Worm (Caenorhabditis elegans) whole organism, young adult: ENCODE results near the gene F01G10.5.

ENCODE experiments used
- F33H1.4 ChIP-seq: fragments of 200-800 bp; sonication (Bioruptor generic); IDR thresholded peaks from 2 replicates; pipeline ENCODE4 v1.3.6; 2022; ENCODE audit warnings: missing genetic modification reagents, missing genetic modification characterization, missing compliant biosample characterization
- T26A5.8 ChIP-seq: sonication (generic microtip); optimal IDR thresholded peaks from 2 replicates; lab custom pipeline; 2016; ENCODE audit warnings: missing genetic modification characterization, missing compliant biosample characterization
- Y53F4B.3 ChIP-seq: fragments of 200-800 bp; sonication (Bioruptor generic); IDR thresholded peaks from 2 replicates; pipeline ENCODE4 v1.3.6; 2022; ENCODE audit warnings: missing genetic modification reagents, missing genetic modification characterization, missing compliant biosample characterization
- Y56A3A.18 ChIP-seq: fragments of 200-800 bp; sonication (Bioruptor generic); IDR thresholded peaks from 2 replicates; pipeline ENCODE4 v1.3.6; 2022; ENCODE audit warnings: missing genetic modification reagents, missing genetic modification characterization, missing compliant biosample characterization
- Y79H2A.3 ChIP-seq: fragments of 200-800 bp; sonication (Bioruptor generic); conservative IDR thresholded peaks from 2 replicates; pipeline ENCODE4 v1.3.6; 2022; ENCODE audit warnings: missing genetic modification reagents, missing genetic modification characterization, missing compliant biosample characterization
- akir-1 ChIP-seq: fragments of 200-800 bp; sonication (Bioruptor generic); optimal IDR thresholded peaks from 2 replicates; lab custom pipeline; 2018; ENCODE audit warnings: mild to moderate bottlenecking, missing genetic modification characterization, moderate library complexity, missing compliant biosample characterization
- ama-1 ChIP-seq, 3 experiments: fragments of 150-350 bp in 1 of 3; sonication (generic microtip) in 2 of 3; optimal IDR thresholded peaks; 2 replicates each; lab custom pipeline; 2014 to 2018; ENCODE audit warnings: missing biosample characterization in 2 of 3, missing genetic modification characterization in 2 of 3, missing genetic modification reagents in 2 of 3
- bed-1 ChIP-seq: fragments of 200-800 bp; sonication (Bioruptor generic); IDR thresholded peaks from 2 replicates; pipeline ENCODE4 v1.3.6; 2022; ENCODE audit warnings: missing genetic modification reagents, missing genetic modification characterization, missing compliant biosample characterization
- bed-2 ChIP-seq: fragments of 200-800 bp; sonication (Bioruptor generic); IDR thresholded peaks from 2 replicates; pipeline ENCODE4 v1.3.6; 2022; ENCODE audit warnings: missing genetic modification reagents, missing genetic modification characterization, missing compliant biosample characterization
- cebp-1 ChIP-seq, 2 experiments: fragments of 200-800 bp in 1 of 2; sonication (Bioruptor generic) in 1 of 2; sonication (generic microtip) in 1 of 2; IDR thresholded peaks in 1 of 2; optimal IDR thresholded peaks in 1 of 2; 2 replicates each; pipeline versions ENCODE4 v1.3.6 to Lab custom; 2017 to 2022; ENCODE audit warnings: missing compliant biosample characterization in 2 of 2, missing genetic modification characterization in 2 of 2, mild to moderate bottlenecking in 1 of 2, missing genetic modification reagents in 1 of 2, moderate library complexity in 1 of 2
- die-1 ChIP-seq: sonication (generic microtip); optimal IDR thresholded peaks from 2 replicates; lab custom pipeline; 2016; ENCODE audit warnings: missing genotype, mild to moderate bottlenecking, missing genetic modification characterization, missing compliant biosample characterization
- dpff-1 ChIP-seq: sonication (generic microtip); optimal IDR thresholded peaks from 2 replicates; lab custom pipeline; 2017; ENCODE audit warnings: mild to moderate bottlenecking, missing genetic modification characterization, missing compliant biosample characterization
- efl-1 ChIP-seq: fragments of 150-350 bp; optimal IDR thresholded peaks from 2 replicates; lab custom pipeline; 2014; ENCODE audit warnings: missing biosample characterization, missing genetic modification reagents, missing genetic modification characterization
- gei-17 ChIP-seq: fragments of 200-800 bp; sonication (Bioruptor generic); optimal IDR thresholded peaks from 2 replicates; lab custom pipeline; 2018; ENCODE audit warnings: mild to moderate bottlenecking, missing genetic modification characterization, missing compliant biosample characterization
- hmg-1.2 ChIP-seq: fragments of 200-800 bp; sonication (Bioruptor generic); IDR thresholded peaks from 2 replicates; pipeline ENCODE4 v1.3.6; 2022; ENCODE audit warnings: missing genetic modification reagents, missing genetic modification characterization, missing compliant biosample characterization
- hrde-1 ChIP-seq: sonication (generic microtip); optimal IDR thresholded peaks from 2 replicates; lab custom pipeline; 2016; ENCODE audit warnings: missing genetic modification characterization, mild to moderate bottlenecking, missing compliant biosample characterization, moderate library complexity, missing genotype, missing genetic modification reagents, borderline replicate concordance
- lag-1 ChIP-seq: fragments of 200-800 bp; sonication (Bioruptor generic); IDR thresholded peaks from 2 replicates; pipeline ENCODE4 v1.3.6; 2022; ENCODE audit warnings: missing genetic modification reagents, missing genetic modification characterization, missing compliant biosample characterization
- lsy-27 ChIP-seq: sonication (generic microtip); optimal IDR thresholded peaks from 2 replicates; lab custom pipeline; 2017; ENCODE audit warnings: missing genetic modification characterization, mild to moderate bottlenecking, missing compliant biosample characterization, antibody characterized with exemption, missing genotype, borderline replicate concordance; ENCODE audit not compliant: insufficient read depth
- madf-8 ChIP-seq: fragments of 200-800 bp; sonication (Bioruptor generic); conservative IDR thresholded peaks from 2 replicates; pipeline ENCODE4 v1.3.6; 2022; ENCODE audit warnings: missing genetic modification reagents, missing genetic modification characterization, missing compliant biosample characterization
- mcd-1 ChIP-seq: fragments of 200-800 bp; sonication (Bioruptor generic); IDR thresholded peaks from 2 replicates; pipeline ENCODE4 v1.3.6; 2022; ENCODE audit warnings: missing genetic modification reagents, missing genetic modification characterization, missing compliant biosample characterization
- nfya-2 ChIP-seq: fragments of 200-800 bp; sonication (Bioruptor generic); IDR thresholded peaks from 2 replicates; pipeline ENCODE4 v1.3.6; 2022; ENCODE audit warnings: missing genetic modification reagents, missing genetic modification characterization, missing compliant biosample characterization
- snpc-1.1 ChIP-seq: sonication (generic microtip); optimal IDR thresholded peaks from 2 replicates; lab custom pipeline; 2017; ENCODE audit warnings: missing genetic modification characterization, mild to moderate bottlenecking, missing compliant biosample characterization, antibody characterized with exemption, moderate library complexity, missing genotype, missing genetic modification reagents; ENCODE audit not compliant: insufficient read depth
- unc-62 ChIP-seq: fragments of 150-350 bp; optimal IDR thresholded peaks from 2 replicates; lab custom pipeline; 2014; ENCODE audit warnings: missing biosample characterization, missing genetic modification reagents, missing genetic modification characterization
- zfh-2 ChIP-seq: fragments of 200-800 bp; sonication (Bioruptor generic); conservative IDR thresholded peaks from 2 replicates; pipeline ENCODE4 v1.3.6; 2022; ENCODE audit warnings: missing genetic modification reagents, missing genetic modification characterization, missing compliant biosample characterization
- ztf-18 ChIP-seq: sonication (generic microtip); optimal IDR thresholded peaks from 2 replicates; lab custom pipeline; 2016; ENCODE audit warnings: missing genotype, mild to moderate bottlenecking, missing genetic modification characterization, missing compliant biosample characterization
- ztf-22 ChIP-seq: fragments of 200-800 bp; sonication (Bioruptor generic); optimal IDR thresholded peaks from 2 replicates; lab custom pipeline; 2018; ENCODE audit warnings: mild to moderate bottlenecking, missing genetic modification characterization, moderate library complexity, missing compliant biosample characterization
- ztf-25 ChIP-seq: fragments of 200-800 bp; sonication (Bioruptor generic); IDR thresholded peaks from 2 replicates; pipeline ENCODE4 v1.3.6; 2022; ENCODE audit warnings: missing genetic modification reagents, missing genetic modification characterization, missing compliant biosample characterization
- ztf-26 ChIP-seq: sonication (generic microtip); optimal IDR thresholded peaks from 2 replicates; lab custom pipeline; 2017; ENCODE audit warnings: missing genetic modification characterization, missing compliant biosample characterization

Gene F01G10.5

ce11 chrIV:10191498-10191897, 39.4 kb downstream of the F01G10.5 start:
- no peak for TF ChIP-seq hrde-1 (tag; lab: Kevin White, UChicago)
- TF ChIP-seq ztf-18, result no peak
- no peak for TF ChIP-seq Y79H2A.3 (GFP tag; lab: Robert Waterston, UW)
- no peak for TF ChIP-seq gei-17

ce11 chrIV:10190586-10190985, 40.3 kb downstream of the F01G10.5 start:
- peak; percentile 79 for TF ChIP-seq hmg-1.2 (GFP tag; lab: Robert Waterston, UW)
- TF ChIP-seq lsy-27 (tag; lab: Kevin White, UChicago), result no peak
- TF ChIP-seq, all 124 proteins: peak for 1

- TF ChIP-seq die-1 (tag; lab: Kevin White, UChicago), result no peak
- TF ChIP-seq F33H1.4, result no peak
- TF ChIP-seq lag-1, result no peak
- TF ChIP-seq snpc-1.1 (tag; lab: Kevin White, UChicago), result no peak
- no peak for TF ChIP-seq Y53F4B.3
- no peak for TF ChIP-seq bed-2 (GFP tag; lab: Robert Waterston, UW)
- TF ChIP-seq T26A5.8, result no peak
- TF ChIP-seq Y56A3A.18 (GFP tag; lab: Robert Waterston, UW), result no peak
- TF ChIP-seq akir-1, result no peak
- TF ChIP-seq zfh-2 (GFP tag; lab: Robert Waterston, UW), result no peak
- TF ChIP-seq unc-62 (GFP tag; lab: Kevin White, UChicago), result no peak
- TF ChIP-seq ztf-22 (GFP tag; lab: Kevin White, UChicago), result no peak
- no peak for TF ChIP-seq ztf-26 (tag; lab: Kevin White, UChicago)
- no peak for TF ChIP-seq efl-1 (GFP tag; lab: Kevin White, UChicago)
- TF ChIP-seq ztf-18, result no peak
- TF ChIP-seq mcd-1, result no peak
- TF ChIP-seq bed-1 (GFP tag; lab: Robert Waterston, UW), result no peak
Observed at ce11 chrIV:10188505-10188904, 42.4 kb downstream of the F01G10.5 start.

- no peak for TF ChIP-seq madf-8 (GFP tag; lab: Robert Waterston, UW)
- TF ChIP-seq ama-1 (optimal IDR thresholded peaks at IDR 0.05; lab: Kevin White, UChicago), result peak; percentile 50
- no peak for TF ChIP-seq ama-1 (GFP tag; optimal IDR thresholded peaks at IDR 0.05; lab: Kevin White, UChicago)
- TF ChIP-seq nfya-2 (GFP tag; lab: Robert Waterston, UW), result no peak
- TF ChIP-seq dpff-1, result no peak
- no peak for TF ChIP-seq cebp-1 (GFP tag; IDR thresholded peaks at IDR 0.05; lab: Robert Waterston, UW)
- peak; percentile 15 for TF ChIP-seq cebp-1 (tag; optimal IDR thresholded peaks at IDR 0.05; lab: Kevin White, UChicago)
- TF ChIP-seq ztf-25 (GFP tag; lab: Robert Waterston, UW), result no peak
Observed at ce11 chrIV:10180133-10180749, 50.6 kb downstream of the F01G10.5 start, which contains the start of gene gta-1. Gene gta-1 (plus strand): TSS chrIV:10180660.
